Worm (Caenorhabditis elegans) whole organism, L4 larva: ENCODE results near the gene ppm-1.H.

Experiments used
- F37D6.2 ChIP-seq: sonication (generic microtip); optimal IDR thresholded peaks from 2 replicates; lab custom pipeline; 2016; ENCODE audit warnings: mild to moderate bottlenecking, missing genetic modification characterization, missing compliant biosample characterization
- T26A8.4 ChIP-seq: fragments of 200-800 bp; sonication (Bioruptor generic); IDR thresholded peaks from 2 replicates; pipeline ENCODE4 v1.3.6; 2022; ENCODE audit warnings: missing genetic modification characterization, missing compliant biosample characterization
- aha-1 ChIP-seq: fragments of 150-350 bp; peaks from one replicate; lab custom pipeline; 2014; ENCODE audit warnings: missing biosample characterization, missing genetic modification characterization
- ceh-44 ChIP-seq: fragments of 200-800 bp; sonication (Bioruptor generic); IDR thresholded peaks from 2 replicates; pipeline ENCODE4 v1.3.6; 2022; ENCODE audit warnings: missing genetic modification reagents, missing genetic modification characterization, missing compliant biosample characterization
- daf-16 ChIP-seq, 3 experiments: sonication (generic microtip); optimal IDR thresholded peaks; 2 replicates each; lab custom pipeline; 2016 to 2017; ENCODE audit warnings: missing genetic modification characterization in 3 of 3, missing genetic modification reagents in 3 of 3, mild to moderate bottlenecking in 2 of 3, missing compliant biosample characterization in 2 of 3, missing biosample characterization in 1 of 3, moderate library complexity in 1 of 3
- dmd-6 ChIP-seq: fragments of 200-800 bp; sonication (Bioruptor generic); IDR thresholded peaks from 2 replicates; pipeline ENCODE4 v1.3.6; 2022; ENCODE audit warnings: missing genetic modification reagents, missing genetic modification characterization, missing compliant biosample characterization
- dpl-1 ChIP-seq: fragments of 150-350 bp; optimal IDR thresholded peaks from 2 replicates; lab custom pipeline; 2014; ENCODE audit warnings: missing biosample characterization, missing genetic modification reagents, missing genetic modification characterization
- dve-1 ChIP-seq: sonication (generic microtip); optimal IDR thresholded peaks from 2 replicates; lab custom pipeline; 2017; ENCODE audit warnings: antibody characterized with exemption, mild to moderate bottlenecking, missing genetic modification characterization, missing compliant biosample characterization; ENCODE audit not compliant: insufficient read depth
- egl-27 ChIP-seq: sonication (generic microtip); optimal IDR thresholded peaks from 3 replicates; lab custom pipeline; 2017; ENCODE audit warnings: missing biosample characterization, missing genetic modification reagents, missing genetic modification characterization
- egl-43 ChIP-seq: fragments of 200-800 bp; sonication (Bioruptor generic); IDR thresholded peaks from 2 replicates; pipeline ENCODE4 v1.3.6; 2022; ENCODE audit warnings: missing genetic modification reagents, missing genetic modification characterization, missing compliant biosample characterization
- fkh-10 ChIP-seq: fragments of 150-350 bp; optimal IDR thresholded peaks from 2 replicates; lab custom pipeline; 2014; ENCODE audit warnings: missing biosample characterization, missing genetic modification reagents, missing genetic modification characterization
- hlh-11 ChIP-seq: fragments of 200-800 bp; sonication (Bioruptor generic); optimal IDR thresholded peaks from 2 replicates; lab custom pipeline; 2018; ENCODE audit warnings: mild to moderate bottlenecking, missing genetic modification characterization, missing compliant biosample characterization
- hmg-1.1 ChIP-seq: fragments of 200-800 bp; sonication (Bioruptor generic); IDR thresholded peaks from 2 replicates; pipeline ENCODE4 v1.3.6; 2022; ENCODE audit warnings: missing genetic modification reagents, missing genetic modification characterization, missing compliant biosample characterization
- jun-1 ChIP-seq: fragments of 150-350 bp; optimal IDR thresholded peaks from 2 replicates; lab custom pipeline; 2014; ENCODE audit warnings: missing biosample characterization, missing genetic modification reagents, missing genetic modification characterization
- lim-7 ChIP-seq: fragments of 200-800 bp; sonication (Bioruptor generic); IDR thresholded peaks from 2 replicates; pipeline ENCODE4 v1.3.6; 2022; ENCODE audit warnings: missing genetic modification characterization, missing compliant biosample characterization
- lin-13 ChIP-seq: fragments of 150-350 bp; optimal IDR thresholded peaks from 2 replicates; lab custom pipeline; 2014; ENCODE audit warnings: missing biosample characterization, missing genetic modification reagents, missing genetic modification characterization
- lin-15B ChIP-seq: fragments of 150-350 bp; sonication (generic microtip); optimal IDR thresholded peaks from 3 replicates; lab custom pipeline; 2014; ENCODE audit warnings: missing biosample characterization, missing genetic modification characterization
- lin-38 ChIP-seq: fragments of 200-800 bp; sonication (Bioruptor generic); IDR thresholded peaks from 2 replicates; pipeline ENCODE4 v1.3.6; 2022; ENCODE audit warnings: missing genetic modification reagents, missing genetic modification characterization, missing compliant biosample characterization
- lsy-2 ChIP-seq, 2 experiments: fragments of 150-350 bp in 1 of 2; sonication (generic microtip) in 1 of 2; optimal IDR thresholded peaks; 2 replicates each; lab custom pipeline; 2014 to 2017; ENCODE audit warnings: missing biosample characterization in 2 of 2, missing genetic modification characterization in 2 of 2
- madf-5 ChIP-seq, 2 experiments: fragments of 200-800 bp; sonication (Bioruptor generic); IDR thresholded peaks; 2 replicates each; pipeline ENCODE4 v1.3.6; 2022; ENCODE audit warnings: missing compliant biosample characterization in 2 of 2, missing genetic modification characterization in 2 of 2
- mep-1 ChIP-seq: fragments of 150-350 bp; sonication (generic microtip); optimal IDR thresholded peaks from 3 replicates; lab custom pipeline; 2014; ENCODE audit warnings: missing biosample characterization, missing genetic modification characterization
- mes-2 ChIP-seq: sonication (generic microtip); optimal IDR thresholded peaks from 2 replicates; lab custom pipeline; 2016; ENCODE audit warnings: missing genotype, mild to moderate bottlenecking, missing genetic modification characterization, missing compliant biosample characterization; ENCODE audit not compliant: poor library complexity, severe bottlenecking
- mxl-3 ChIP-seq: fragments of 200-800 bp; sonication (Bioruptor generic); optimal IDR thresholded peaks from 2 replicates; lab custom pipeline; 2018; ENCODE audit warnings: mild to moderate bottlenecking, missing genetic modification characterization, missing compliant biosample characterization
- nhr-102 ChIP-seq: sonication (generic microtip); optimal IDR thresholded peaks from 2 replicates; lab custom pipeline; 2016; ENCODE audit warnings: mild to moderate bottlenecking, missing genetic modification characterization, moderate library complexity, missing compliant biosample characterization
- nhr-237 ChIP-seq: sonication (generic microtip); optimal IDR thresholded peaks from 2 replicates; lab custom pipeline; 2017; ENCODE audit warnings: missing biosample characterization, missing genetic modification characterization
- nhr-28 ChIP-seq: fragments of 150-350 bp; optimal IDR thresholded peaks from 2 replicates; lab custom pipeline; 2014; ENCODE audit warnings: missing biosample characterization, missing genetic modification characterization
- nhr-41 ChIP-seq: fragments of 200-800 bp; sonication (Bioruptor generic); IDR thresholded peaks from 2 replicates; pipeline ENCODE4 v1.3.6; 2022; ENCODE audit warnings: missing genetic modification reagents, missing genetic modification characterization, missing compliant biosample characterization
- nhr-48 ChIP-seq: sonication (generic microtip); optimal IDR thresholded peaks from 2 replicates; lab custom pipeline; 2016; ENCODE audit warnings: mild to moderate bottlenecking, missing genetic modification characterization, missing compliant biosample characterization
- nhr-76 ChIP-seq: fragments of 150-350 bp; optimal IDR thresholded peaks from 2 replicates; lab custom pipeline; 2014; ENCODE audit warnings: missing biosample characterization, missing genetic modification characterization
- pha-4 ChIP-seq, 2 experiments: fragments of 150-350 bp in 1 of 2; fragments of 200-800 bp in 1 of 2; sonication (Bioruptor generic) in 1 of 2; IDR thresholded peaks in 1 of 2; optimal IDR thresholded peaks in 1 of 2; 2 replicates each; pipeline versions ENCODE4 v1.3.6 to Lab custom; 2014 to 2022; ENCODE audit warnings: missing genetic modification characterization in 2 of 2, missing genetic modification reagents in 2 of 2, missing biosample characterization in 1 of 2, missing compliant biosample characterization in 1 of 2
- php-3 ChIP-seq: fragments of 200-800 bp; sonication (Bioruptor generic); IDR thresholded peaks from 2 replicates; pipeline ENCODE4 v1.3.6; 2022; ENCODE audit warnings: missing genetic modification reagents, missing genetic modification characterization, missing compliant biosample characterization
- pqm-1 ChIP-seq: sonication (generic microtip); optimal IDR thresholded peaks from 2 replicates; lab custom pipeline; 2017; ENCODE audit warnings: missing biosample characterization, missing genetic modification characterization
- sdz-12 ChIP-seq: fragments of 200-800 bp; sonication (Bioruptor generic); optimal IDR thresholded peaks from 2 replicates; lab custom pipeline; 2018; ENCODE audit warnings: mild to moderate bottlenecking, missing genetic modification characterization, missing compliant biosample characterization
- set-16 ChIP-seq: fragments of 200-800 bp; sonication (Bioruptor generic); IDR thresholded peaks from 2 replicates; pipeline ENCODE4 v1.3.6; 2022; ENCODE audit warnings: missing genetic modification reagents, missing genetic modification characterization, missing compliant biosample characterization
- skn-1 ChIP-seq: fragments of 150-350 bp; optimal IDR thresholded peaks from 2 replicates; lab custom pipeline; 2014; ENCODE audit warnings: missing biosample characterization, missing genetic modification characterization
- snpc-4 ChIP-seq: fragments of 150-350 bp; optimal IDR thresholded peaks from 2 replicates; lab custom pipeline; 2014; ENCODE audit warnings: missing biosample characterization, missing genetic modification characterization
- spr-1 ChIP-seq: sonication (generic microtip); optimal IDR thresholded peaks from 2 replicates; lab custom pipeline; 2016; ENCODE audit warnings: mild to moderate bottlenecking, missing genetic modification characterization, missing compliant biosample characterization
- ztf-7 ChIP-seq: fragments of 150-350 bp; optimal IDR thresholded peaks from 2 replicates; lab custom pipeline; 2014; ENCODE audit warnings: missing biosample characterization, missing genetic modification characterization

Gene ppm-1.H

ce11 chrIV:12304750-12305149, 36.6 kb upstream of the ppm-1.H start:
- TF ChIP-seq dve-1 (peak; percentile 17), lim-7 (GFP tag; lab: Robert Waterston, UW) (no peak), mep-1 (tag; lab: Kevin White, UChicago) (no peak), T26A8.4 (GFP tag; lab: Robert Waterston, UW) (no peak), jun-1 (tag; lab: Kevin White, UChicago) (no peak), egl-27 (tag; lab: Kevin White, UChicago) (no peak), lin-13 (GFP tag; lab: Kevin White, UChicago) (no peak), fkh-10 (no peak), dmd-6 (GFP tag; lab: Robert Waterston, UW) (peak; percentile 41; the same call in 1 of the 2 replicates), F37D6.2 (tag; lab: Kevin White, UChicago) (no peak), mxl-3 (GFP tag; lab: Kevin White, UChicago) (no peak), madf-5 (GFP tag; IDR thresholded peaks at IDR 0.05; lab: Robert Waterston, UW) (no peak), mes-2 (tag; lab: Kevin White, UChicago) (no peak), snpc-4 (tag; lab: Kevin White, UChicago) (no peak), daf-16 (GFP tag; optimal IDR thresholded peaks at IDR 0.05; lab: Kevin White, UChicago) (no peak), daf-16 (tag; optimal IDR thresholded peaks at IDR 0.05; lab: Kevin White, UChicago) (peak; percentile 13), pha-4 (GFP tag; IDR thresholded peaks at IDR 0.05; lab: Robert Waterston, UW) (no peak), pha-4 (tag; optimal IDR thresholded peaks at IDR 0.05; lab: Kevin White, UChicago) (no peak), nhr-102 (tag; lab: Kevin White, UChicago) (no peak)

ce11 chrIV:12302885-12303284, 34.8 kb upstream of the ppm-1.H start:
- TF ChIP-seq hlh-11 (tag; lab: Kevin White, UChicago) (peak; percentile 20), pqm-1 (peak; percentile 89), spr-1 (tag; lab: Kevin White, UChicago) (no peak), nhr-28 (tag; lab: Kevin White, UChicago) (peak; percentile 76), dve-1 (peak; percentile 54), php-3 (GFP tag; lab: Robert Waterston, UW) (peak; percentile 66), madf-5 (GFP tag; IDR thresholded peaks at IDR 0.05; lab: Robert Waterston, UW) (no peak), daf-16 (GFP tag; optimal IDR thresholded peaks at IDR 0.05; lab: Kevin White, UChicago) (no peak), daf-16 (tag; optimal IDR thresholded peaks at IDR 0.05; lab: Kevin White, UChicago) (peak; percentile 48)

ce11 chrIV:12301161-12301560, 33.0 kb upstream of the ppm-1.H start, which contains the start of gene oac-59:
oac-59 (minus strand) TSS chrIV:12301261.
- TF ChIP-seq aha-1 (peak; percentile 4), sdz-12 (no peak)

- TF ChIP-seq lin-38, result peak; percentile 23; the same call in 1 of the 2 replicates
- TF ChIP-seq egl-43, result peak; percentile 46; the same call in 1 of the 2 replicates
- TF ChIP-seq set-16 (GFP tag; lab: Robert Waterston, UW), result peak; percentile 89
These were observed 26.6 kb upstream of the ppm-1.H start for ce11 chrIV:12294770-12295169.

- TF ChIP-seq egl-43 (no peak), hmg-1.1 (no peak), nhr-237 (tag; lab: Kevin White, UChicago) (no peak), skn-1 (tag; lab: Kevin White, UChicago) (no peak), nhr-76 (no peak), dpl-1 (GFP tag; lab: Kevin White, UChicago) (no peak), lsy-2 (tag; optimal IDR thresholded peaks at IDR 0.05; lab: Kevin White, UChicago) (no peak), egl-27 (tag; lab: Kevin White, UChicago) (no peak), ztf-7 (no peak), ceh-44 (GFP tag; lab: Robert Waterston, UW) (no peak), nhr-48 (tag; lab: Kevin White, UChicago) (no peak), lin-15B (no peak), mes-2 (tag; lab: Kevin White, UChicago) (no peak), nhr-41 (GFP tag; lab: Robert Waterston, UW) (no peak), snpc-4 (tag; lab: Kevin White, UChicago) (no peak)
These were observed 22.6 kb upstream of the ppm-1.H start, which contains the start of gene C42C1.8 for ce11 chrIV:12290744-12291143. C42C1.8 (plus strand) TSS chrIV:12291044.
